Worm (Caenorhabditis elegans): ENCODE measurements around the gene C25A8.5.
A peak's percentile ranks its signal among the peaks of the same experiment; 100 is the strongest.

C25A8.5 gene

ce11 chrIV:6984449-6985380 is 14.6 kb upstream of the C25A8.5 start:
- no peak for TF ChIP-seq tbx-37 (GFP tag; conservative IDR thresholded peaks at IDR 0.05)
- TF ChIP-seq ceh-36 (tag; optimal IDR thresholded peaks at IDR 0.05) = peak; percentile 3
- no peak for TF ChIP-seq hmg-4 (GFP tag; optimal IDR thresholded peaks at IDR 0.05)
- no peak for TF ChIP-seq tbx-11 (GFP tag; IDR thresholded peaks at IDR 0.05)
- no peak for TF ChIP-seq aly-1 (tag; optimal IDR thresholded peaks at IDR 0.05)
- no peak for TF ChIP-seq scrt-1 (GFP tag; IDR thresholded peaks at IDR 0.05)
- TF ChIP-seq flt-1 (GFP tag; IDR thresholded peaks at IDR 0.05) = no peak
- no peak for TF ChIP-seq tra-4 (tag; optimal IDR thresholded peaks at IDR 0.05)

ce11 chrIV:6986835-6987234 is 12.5 kb upstream of the C25A8.5 start, which contains the start of gene prkl-1:
prkl-1 (minus strand) TSS chrIV:6986935.
- TF ChIP-seq pes-1 (GFP tag; IDR thresholded peaks at IDR 0.05) = no peak
- no peak for TF ChIP-seq flt-1 (GFP tag; IDR thresholded peaks at IDR 0.05)
- TF ChIP-seq ceh-36 (tag; optimal IDR thresholded peaks at IDR 0.05) = no peak
- no peak for TF ChIP-seq ets-7 (tag; optimal IDR thresholded peaks at IDR 0.05)
- TF ChIP-seq B0310.2 (tag; optimal IDR thresholded peaks at IDR 0.05) = no peak
- TF ChIP-seq hmg-4 (GFP tag; optimal IDR thresholded peaks at IDR 0.05) = no peak
- no peak for TF ChIP-seq aly-1 (tag; optimal IDR thresholded peaks at IDR 0.05)
- TF ChIP-seq ceh-13 (GFP tag; optimal IDR thresholded peaks at IDR 0.05) = no peak
- no peak for TF ChIP-seq ama-1 (optimal IDR thresholded peaks at IDR 0.05)
- TF ChIP-seq hnd-1 (tag; optimal IDR thresholded peaks at IDR 0.05) = no peak
- TF ChIP-seq scrt-1 (GFP tag; IDR thresholded peaks at IDR 0.05) = no peak
- no peak for TF ChIP-seq tbx-37 (GFP tag; conservative IDR thresholded peaks at IDR 0.05)

ce11 chrIV:6991070-6991469 is 8.2 kb upstream of the C25A8.5 start:
- TF ChIP-seq ets-7 (tag; optimal IDR thresholded peaks at IDR 0.05) (no peak), B0310.2 (tag; optimal IDR thresholded peaks at IDR 0.05) (no peak), ama-1 (optimal IDR thresholded peaks at IDR 0.05) (no peak), ceh-13 (GFP tag; optimal IDR thresholded peaks at IDR 0.05) (no peak), tra-4 (tag; optimal IDR thresholded peaks at IDR 0.05) (no peak), sea-1 (GFP tag; conservative IDR thresholded peaks at IDR 0.05) (no peak), tbx-11 (GFP tag; IDR thresholded peaks at IDR 0.05) (no peak), flt-1 (GFP tag; IDR thresholded peaks at IDR 0.05) (no peak), hmg-4 (GFP tag; optimal IDR thresholded peaks at IDR 0.05) (no peak), ceh-36 (tag; optimal IDR thresholded peaks at IDR 0.05) (no peak), F13C5.2 (tag; optimal IDR thresholded peaks at IDR 0.05) (no peak), aly-1 (tag; optimal IDR thresholded peaks at IDR 0.05) (no peak)

ce11 chrIV:6997918-6998317 is 1.4 kb upstream of the C25A8.5 start:
- TF ChIP-seq F13C5.2 (tag; optimal IDR thresholded peaks at IDR 0.05) (no peak), sea-1 (GFP tag; conservative IDR thresholded peaks at IDR 0.05) (no peak), tra-4 (tag; optimal IDR thresholded peaks at IDR 0.05) (no peak), ets-7 (tag; optimal IDR thresholded peaks at IDR 0.05) (no peak), hnd-1 (tag; optimal IDR thresholded peaks at IDR 0.05) (no peak), scrt-1 (GFP tag; IDR thresholded peaks at IDR 0.05) (no peak), hmg-4 (GFP tag; optimal IDR thresholded peaks at IDR 0.05) (no peak), flt-1 (GFP tag; IDR thresholded peaks at IDR 0.05) (no peak), aly-1 (tag; optimal IDR thresholded peaks at IDR 0.05) (no peak), tbx-11 (GFP tag; IDR thresholded peaks at IDR 0.05) (no peak), tbx-37 (GFP tag; conservative IDR thresholded peaks at IDR 0.05) (no peak), B0310.2 (tag; optimal IDR thresholded peaks at IDR 0.05) (no peak), hmbx-1 (tag; optimal IDR thresholded peaks at IDR 0.05) (no peak), ama-1 (optimal IDR thresholded peaks at IDR 0.05) (no peak)

ce11 chrIV:7003323-7003722 is 4.0 kb downstream of the C25A8.5 start, which contains the start of gene cht-3:
cht-3 (plus strand) TSS chrIV:7003623.
- TF ChIP-seq ets-7 (tag; optimal IDR thresholded peaks at IDR 0.05) (no peak), ama-1 (optimal IDR thresholded peaks at IDR 0.05) (no peak), B0310.2 (tag; optimal IDR thresholded peaks at IDR 0.05) (no peak), hmg-4 (GFP tag; optimal IDR thresholded peaks at IDR 0.05) (no peak), ceh-13 (GFP tag; optimal IDR thresholded peaks at IDR 0.05) (no peak), tbx-37 (GFP tag; conservative IDR thresholded peaks at IDR 0.05) (no peak), sea-1 (GFP tag; conservative IDR thresholded peaks at IDR 0.05) (no peak), hnd-1 (tag; optimal IDR thresholded peaks at IDR 0.05) (no peak), F13C5.2 (tag; optimal IDR thresholded peaks at IDR 0.05) (no peak), tra-4 (tag; optimal IDR thresholded peaks at IDR 0.05) (no peak), hmbx-1 (tag; optimal IDR thresholded peaks at IDR 0.05) (no peak), tbx-11 (GFP tag; IDR thresholded peaks at IDR 0.05) (no peak), flt-1 (GFP tag; IDR thresholded peaks at IDR 0.05) (no peak), aly-1 (tag; optimal IDR thresholded peaks at IDR 0.05) (no peak)

- TF ChIP-seq tra-4 (tag; optimal IDR thresholded peaks at IDR 0.05) = no peak
Measured at ce11 chrIV:7009531-7009930, 10.2 kb downstream of the C25A8.5 start, which contains the start of gene C25A8.2. C25A8.2 (plus strand) TSS chrIV:7009831.

- TF ChIP-seq aly-1 (tag; optimal IDR thresholded peaks at IDR 0.05) = no peak
- TF ChIP-seq flt-1 (GFP tag; IDR thresholded peaks at IDR 0.05) = no peak
- no peak for TF ChIP-seq tra-4 (tag; optimal IDR thresholded peaks at IDR 0.05)
- no peak for TF ChIP-seq tbx-11 (GFP tag; IDR thresholded peaks at IDR 0.05)
- no peak for TF ChIP-seq hnd-1 (tag; optimal IDR thresholded peaks at IDR 0.05)
- no peak for TF ChIP-seq B0310.2 (tag; optimal IDR thresholded peaks at IDR 0.05)
- TF ChIP-seq ceh-13 (GFP tag; optimal IDR thresholded peaks at IDR 0.05) = no peak
- TF ChIP-seq ets-7 (tag; optimal IDR thresholded peaks at IDR 0.05) = no peak
- no peak for TF ChIP-seq tbx-37 (GFP tag; conservative IDR thresholded peaks at IDR 0.05)
- no peak for TF ChIP-seq scrt-1 (GFP tag; IDR thresholded peaks at IDR 0.05)
- TF ChIP-seq sea-1 (GFP tag; conservative IDR thresholded peaks at IDR 0.05) = no peak
- no peak for TF ChIP-seq F13C5.2 (tag; optimal IDR thresholded peaks at IDR 0.05)
- no peak for TF ChIP-seq hmg-4 (GFP tag; optimal IDR thresholded peaks at IDR 0.05)
- no peak for TF ChIP-seq pes-1 (GFP tag; IDR thresholded peaks at IDR 0.05)
- TF ChIP-seq ama-1 (optimal IDR thresholded peaks at IDR 0.05) = no peak
- TF ChIP-seq ceh-36 (tag; optimal IDR thresholded peaks at IDR 0.05) = no peak
- TF ChIP-seq hmbx-1 (tag; optimal IDR thresholded peaks at IDR 0.05) = no peak
Measured at ce11 chrIV:7010195-7010594, 10.9 kb downstream of the C25A8.5 start.

All from whole organism, early embryonic.